Worm (Caenorhabditis elegans) whole organism, midembryonic: ENCODE results near the gene spl-2.

ENCODE experiments used
- T22C8.4 ChIP-seq: fragments of 200-800 bp; sonication (Bioruptor generic); IDR thresholded peaks from 2 replicates; pipeline ENCODE4 v1.3.6; 2022; ENCODE audit warnings: missing genetic modification characterization, missing compliant biosample characterization
- flt-1 ChIP-seq: fragments of 200-800 bp; sonication (Bioruptor generic); IDR thresholded peaks from 2 replicates; pipeline ENCODE4 v1.3.6; 2022; ENCODE audit warnings: missing genetic modification characterization, missing compliant biosample characterization
- klf-2 ChIP-seq: fragments of 200-800 bp; sonication (Bioruptor generic); conservative IDR thresholded peaks from 2 replicates; pipeline ENCODE4 v1.3.6; 2022; ENCODE audit warnings: missing genetic modification reagents, missing genetic modification characterization, missing compliant biosample characterization

ce11 chrV:9094976-9095375 lies 51.7 kb downstream of the spl-2 start:
- no peak for TF ChIP-seq flt-1 (GFP tag; lab: Robert Waterston, UW)
- TF ChIP-seq T22C8.4, result no peak
- TF ChIP-seq klf-2 (GFP tag; lab: Robert Waterston, UW), result no peak
